Fruit fly (Drosophila melanogaster) whole organism, embryonic: ENCODE results near the gene Pits.

Experiments used
- Bgb ChIP-seq: fragments of 200-800 bp; sonication (Bioruptor generic); IDR thresholded peaks from 2 replicates; pipeline ENCODE4 v1.3.6; 2022; ENCODE audit warnings: missing biosample characterization, missing genetic modification characterization; ENCODE audit not compliant: partially characterized antibody
- Bteb2 ChIP-seq: fragments of 200-800 bp; sonication (Bioruptor generic); optimal IDR thresholded peaks from 2 replicates; lab custom pipeline; 2016; ENCODE audit warnings: missing biosample characterization, missing genetic modification characterization
- CG10209 ChIP-seq: fragments of 200-800 bp; sonication (Bioruptor generic); optimal IDR thresholded peaks from 3 replicates; lab custom pipeline; 2017; ENCODE audit warnings: missing biosample characterization, mild to moderate bottlenecking, missing genetic modification characterization, missing genetic modification reagents
- CG11504 ChIP-seq: fragments of 200-800 bp; sonication (Bioruptor generic); optimal IDR thresholded peaks from 3 replicates; lab custom pipeline; 2019; ENCODE audit warnings: missing biosample characterization, mild to moderate bottlenecking, missing genetic modification characterization, moderate library complexity
- CG12104 ChIP-seq: fragments of 200-800 bp; sonication (Bioruptor generic); optimal IDR thresholded peaks from 3 replicates; lab custom pipeline; 2016; ENCODE audit warnings: missing biosample characterization, missing genetic modification characterization
- CG14667 ChIP-seq: fragments of 200-800 bp; sonication (Bioruptor generic); IDR thresholded peaks from 2 replicates; pipeline ENCODE4 v1.3.6; 2022; ENCODE audit warnings: missing biosample characterization, missing genetic modification characterization
- CG1647 ChIP-seq: fragments of 200-800 bp; sonication (Bioruptor generic); optimal IDR thresholded peaks from 3 replicates; lab custom pipeline; 2016; ENCODE audit warnings: missing biosample characterization, missing genetic modification characterization
- CG17829 ChIP-seq: fragments of 200-800 bp; optimal IDR thresholded peaks from 2 replicates; lab custom pipeline; 2019; ENCODE audit warnings: missing biosample characterization, mild to moderate bottlenecking, missing genetic modification characterization, moderate library complexity
- CG1832 ChIP-seq: fragments of 200-800 bp; sonication (Bioruptor generic); optimal IDR thresholded peaks from 2 replicates; lab custom pipeline; 2017; ENCODE audit warnings: missing biosample characterization, mild to moderate bottlenecking, missing genetic modification characterization, inconsistent platforms
- CG18619 ChIP-seq: fragments of 200-800 bp; sonication (Bioruptor generic); optimal IDR thresholded peaks from 3 replicates; lab custom pipeline; 2017; ENCODE audit warnings: missing biosample characterization, mild to moderate bottlenecking, missing genetic modification characterization
- CG2120 ChIP-seq: fragments of 200-800 bp; sonication (Bioruptor generic); optimal IDR thresholded peaks from 3 replicates; lab custom pipeline; 2016; ENCODE audit warnings: missing biosample characterization, missing genetic modification characterization
- CG2678 ChIP-seq: fragments of 200-800 bp; sonication (Bioruptor generic); optimal IDR thresholded peaks from 3 replicates; lab custom pipeline; 2019; ENCODE audit warnings: missing biosample characterization, mild to moderate bottlenecking, missing genetic modification characterization, moderate library complexity
- CG33213 ChIP-seq: fragments of 200-800 bp; sonication (Bioruptor generic); optimal IDR thresholded peaks from 3 replicates; lab custom pipeline; 2016; ENCODE audit warnings: missing biosample characterization, missing genetic modification characterization
- CG3726 ChIP-seq: fragments of 200-800 bp; sonication (Bioruptor generic); IDR thresholded peaks from 3 replicates; pipeline ENCODE4, ENCODE4 v1.3.6; 2022; ENCODE audit warnings: missing biosample characterization, missing genetic modification characterization
- CG5180 ChIP-seq: fragments of 200-800 bp; sonication (Bioruptor generic); optimal IDR thresholded peaks from 3 replicates; lab custom pipeline; 2017; ENCODE audit warnings: missing biosample characterization, missing genetic modification characterization, mild to moderate bottlenecking, moderate library complexity, missing genetic modification reagents
- CG8290 ChIP-seq, 3 experiments: fragments of 200-800 bp; sonication (Bioruptor generic); optimal IDR thresholded peaks; 2 replicates each; lab custom pipeline; 2016 to 2019; ENCODE audit warnings: missing biosample characterization in 3 of 3, missing genetic modification characterization in 3 of 3, mild to moderate bottlenecking in 2 of 3, moderate library complexity in 1 of 3
- CG8478 ChIP-seq: fragments of >200 bp; optimal IDR thresholded peaks from 2 replicates; lab custom pipeline; 2018
- CG9932 ChIP-seq: fragments of 200-800 bp; sonication (Bioruptor generic); IDR thresholded peaks from 2 replicates; pipeline ENCODE4 v1.3.6; 2022; ENCODE audit warnings: missing biosample characterization, missing genetic modification characterization
- CoRest ChIP-seq: fragments of 200-800 bp; sonication (Bioruptor generic); optimal IDR thresholded peaks from 3 replicates; lab custom pipeline; 2018; ENCODE audit warnings: missing biosample characterization, mild to moderate bottlenecking, missing genetic modification characterization, moderate library complexity
- Ets65A ChIP-seq: fragments of 200-800 bp; sonication (Bioruptor generic); peaks from one replicate; lab custom pipeline; 2016; ENCODE audit warnings: missing biosample characterization, missing genetic modification characterization
- Kr ChIP-seq: fragments of 200-800 bp; sonication (Bioruptor generic); optimal IDR thresholded peaks from 2 replicates; lab custom pipeline; 2017; ENCODE audit warnings: missing biosample characterization, mild to moderate bottlenecking, missing genetic modification characterization
- Lhr ChIP-seq: fragments of 200-800 bp; sonication (Bioruptor generic); optimal IDR thresholded peaks from 3 replicates; lab custom pipeline; 2017; ENCODE audit warnings: mild to moderate bottlenecking, missing biosample characterization, missing genetic modification reagents, missing genetic modification characterization
- MTF-1 ChIP-seq: fragments of 200-800 bp; sonication (Bioruptor generic); optimal IDR thresholded peaks from 2 replicates; lab custom pipeline; 2018; ENCODE audit warnings: missing biosample characterization, mild to moderate bottlenecking, missing genetic modification characterization, borderline replicate concordance
- NK7.1 ChIP-seq: fragments of 200-800 bp; sonication (Bioruptor generic); optimal IDR thresholded peaks from 3 replicates; lab custom pipeline; 2016; ENCODE audit warnings: missing biosample characterization, missing genetic modification characterization
- Sox102F ChIP-seq: fragments of 200-800 bp; sonication (Bioruptor generic); optimal IDR thresholded peaks from 2 replicates; lab custom pipeline; 2018; ENCODE audit warnings: missing biosample characterization, mild to moderate bottlenecking, missing genetic modification characterization, moderate library complexity
- Trl ChIP-seq, 3 experiments: fragments of >200 bp in 2 of 3; fragments of 200-800 bp in 1 of 3; sonication (Bioruptor generic) in 1 of 3; optimal IDR thresholded peaks; 2 replicates in 1 of 3; 3 replicates in 2 of 3; lab custom pipeline; 2016 to 2017; ENCODE audit warnings: missing biosample characterization in 1 of 3, missing genetic modification characterization in 1 of 3
- ac ChIP-seq: fragments of 200-800 bp; sonication (Bioruptor generic); optimal IDR thresholded peaks from 3 replicates; lab custom pipeline; 2017; ENCODE audit warnings: missing biosample characterization, mild to moderate bottlenecking, missing genetic modification characterization
- cg ChIP-seq: fragments of 200-800 bp; sonication (Bioruptor generic); optimal IDR thresholded peaks from 3 replicates; lab custom pipeline; 2019; ENCODE audit warnings: missing biosample characterization, mild to moderate bottlenecking, missing genetic modification characterization, moderate library complexity
- chn ChIP-seq: fragments of 200-800 bp; sonication (Bioruptor generic); optimal IDR thresholded peaks from 2 replicates; lab custom pipeline; 2016; ENCODE audit warnings: missing biosample characterization, missing genetic modification characterization
- dimm ChIP-seq: fragments of 200-800 bp; sonication (Bioruptor generic); IDR thresholded peaks from 2 replicates; pipeline ENCODE4 v1.3.6; 2022; ENCODE audit warnings: missing biosample characterization, missing genetic modification characterization
- dysf ChIP-seq: fragments of 200-800 bp; sonication (Bioruptor generic); IDR thresholded peaks from 3 replicates; pipeline ENCODE4 v1.3.6; 2022; ENCODE audit warnings: missing biosample characterization, missing genetic modification characterization
- exex ChIP-seq: fragments of 200-800 bp; sonication (Bioruptor generic); optimal IDR thresholded peaks from 4 replicates; lab custom pipeline; 2018; ENCODE audit warnings: missing biosample characterization, mild to moderate bottlenecking, missing genetic modification characterization, moderate library complexity
- eyg ChIP-seq: fragments of 200-800 bp; sonication (Bioruptor generic); optimal IDR thresholded peaks from 3 replicates; lab custom pipeline; 2016; ENCODE audit warnings: missing biosample characterization, missing genetic modification characterization
- ftz-f1 ChIP-seq: fragments of 200-800 bp; sonication (Bioruptor generic); optimal IDR thresholded peaks from 2 replicates; lab custom pipeline; 2016; ENCODE audit warnings: missing biosample characterization, missing genetic modification characterization
- gem ChIP-seq: fragments of 200-800 bp; sonication (Bioruptor generic); optimal IDR thresholded peaks from 2 replicates; lab custom pipeline; 2019; ENCODE audit warnings: missing biosample characterization, mild to moderate bottlenecking, missing genetic modification characterization, moderate library complexity
- gfzf ChIP-seq: fragments of 200-800 bp; sonication (Bioruptor generic); optimal IDR thresholded peaks from 2 replicates; lab custom pipeline; 2016; ENCODE audit warnings: missing biosample characterization, mild to moderate bottlenecking, missing genetic modification characterization, moderate library complexity
- ham ChIP-seq: fragments of 200-800 bp; sonication (Bioruptor generic); IDR thresholded peaks from 2 replicates; pipeline ENCODE4 v1.3.6; 2022; ENCODE audit warnings: missing biosample characterization, missing genetic modification characterization
- hth ChIP-seq: fragments of >200 bp; optimal IDR thresholded peaks from 2 replicates; lab custom pipeline; 2017; ENCODE audit warnings: inconsistent platforms
- lbe ChIP-seq: fragments of 200-800 bp; sonication (Bioruptor generic); optimal IDR thresholded peaks from 2 replicates; lab custom pipeline; 2016; ENCODE audit warnings: missing biosample characterization, mild to moderate bottlenecking, missing genetic modification characterization
- mirr ChIP-seq: fragments of 200-800 bp; sonication (Bioruptor generic); optimal IDR thresholded peaks from 3 replicates; lab custom pipeline; 2018; ENCODE audit warnings: missing biosample characterization, mild to moderate bottlenecking, missing genetic modification characterization
- org-1 ChIP-seq: fragments of 200-800 bp; sonication (Bioruptor generic); optimal IDR thresholded peaks from 2 replicates; lab custom pipeline; 2017; ENCODE audit warnings: missing biosample characterization, missing genetic modification characterization
- pnt ChIP-seq: fragments of 200-800 bp; sonication (Bioruptor generic); optimal IDR thresholded peaks from 3 replicates; lab custom pipeline; 2016; ENCODE audit warnings: missing biosample characterization, missing genetic modification characterization
- ro ChIP-seq: fragments of 200-800 bp; sonication (Bioruptor generic); IDR thresholded peaks from 2 replicates; pipeline ENCODE4 v1.3.6; 2022; ENCODE audit warnings: missing biosample characterization, missing genetic modification characterization
- row ChIP-seq: fragments of 200-800 bp; sonication (Bioruptor generic); IDR thresholded peaks from 3 replicates; pipeline ENCODE4 v1.3.6; 2022; ENCODE audit warnings: missing biosample characterization, missing genetic modification characterization
- sens ChIP-seq: fragments of 200-800 bp; sonication (Bioruptor generic); peaks from one replicate; lab custom pipeline; 2016; ENCODE audit warnings: missing biosample characterization, missing genetic modification characterization
- shn ChIP-seq: fragments of 200-800 bp; sonication (Bioruptor generic); optimal IDR thresholded peaks from 3 replicates; lab custom pipeline; 2016; ENCODE audit warnings: missing biosample characterization, missing genetic modification characterization
- sna ChIP-seq: fragments of 200-800 bp; sonication (Bioruptor generic); IDR thresholded peaks from 2 replicates; pipeline ENCODE4 v1.3.6; 2022; ENCODE audit warnings: missing biosample characterization, missing genetic modification characterization; ENCODE audit not compliant: partially characterized antibody
- sqz ChIP-seq: fragments of 200-800 bp; sonication (Bioruptor generic); optimal IDR thresholded peaks from 3 replicates; lab custom pipeline; 2018; ENCODE audit warnings: missing biosample characterization, mild to moderate bottlenecking, missing genetic modification characterization
- wek ChIP-seq: fragments of 200-800 bp; sonication (Bioruptor generic); optimal IDR thresholded peaks from 3 replicates; lab custom pipeline; 2018; ENCODE audit warnings: missing biosample characterization, mild to moderate bottlenecking, missing genetic modification characterization, moderate library complexity

Gene Pits

dm6 chrX:12580498-12581304 is 2.3 kb downstream of the Pits start (continued):
- TF ChIP-seq CG8290 (GFP tag; optimal IDR thresholded peaks at IDR 0.05; lab: Kevin White, UChicago), result no peak
- peak in 1 of 2 experiments; percentile 33 for TF ChIP-seq CG8290 (tag; optimal IDR thresholded peaks at IDR 0.05; lab: Kevin White, UChicago)
- peak; percentile 14 for TF ChIP-seq ftz-f1 (GFP tag; lab: Kevin White, UChicago)
- no peak for TF ChIP-seq CG33213 (GFP tag; lab: Kevin White, UChicago)
- TF ChIP-seq CG8478 (lab: Kevin White, UChicago), result no peak
- no peak for TF ChIP-seq CG5180 (GFP tag; lab: Kevin White, UChicago)
- no peak for TF ChIP-seq dysf (GFP tag; lab: Robert Waterston, UW)
- peak; percentile 45 for TF ChIP-seq Ets65A (GFP tag; lab: Kevin White, UChicago)
- peak; percentile 24 for TF ChIP-seq CG11504
- peak; percentile 43 for TF ChIP-seq CG2120 (GFP tag; lab: Kevin White, UChicago)
- TF ChIP-seq Bgb (GFP tag; lab: Robert Waterston, UW), result peak; percentile 22; the same call in 1 of the 2 replicates
- no peak for TF ChIP-seq ham (GFP tag; lab: Robert Waterston, UW)
- TF ChIP-seq CG9932 (GFP tag; lab: Robert Waterston, UW), result 0 out of 2 replicates have a peak, but pooled peaks have one; percentile 5
- peak; percentile 56 for TF ChIP-seq mirr (GFP tag; lab: Kevin White, UChicago)
- peak; percentile 66 for TF ChIP-seq cg (GFP tag; lab: Kevin White, UChicago)
- TF ChIP-seq CG12104 (GFP tag; lab: Kevin White, UChicago), result peak; percentile 4
- TF ChIP-seq CG18619 (GFP tag; lab: Kevin White, UChicago), result peak; percentile 6
- no peak for TF ChIP-seq MTF-1 (GFP tag; lab: Kevin White, UChicago)
- TF ChIP-seq exex (tag; lab: Kevin White, UChicago), result peak; percentile 50
- TF ChIP-seq pnt (GFP tag; lab: Kevin White, UChicago), result no peak
- TF ChIP-seq hth (lab: Kevin White, UChicago), result no peak
- TF ChIP-seq gem (tag; lab: Kevin White, UChicago), result peak; percentile 34
- no peak for TF ChIP-seq CG10209
- TF ChIP-seq ac (GFP tag; lab: Kevin White, UChicago), result no peak
- TF ChIP-seq eyg (GFP tag; lab: Kevin White, UChicago), result no peak
- no peak for TF ChIP-seq CG1647
- TF ChIP-seq chn, result no peak
- TF ChIP-seq CG14667, result no peak
- no peak for TF ChIP-seq gfzf (GFP tag; lab: Kevin White, UChicago)
- no peak for TF ChIP-seq ro (GFP tag; lab: Robert Waterston, UW)
- peak; percentile 40 for TF ChIP-seq CG17829 (tag; lab: Kevin White, UChicago)
- TF ChIP-seq CoRest (tag; lab: Kevin White, UChicago), result peak; percentile 14
- no peak for TF ChIP-seq Lhr (GFP tag; lab: Kevin White, UChicago)
- peak; percentile 49 for TF ChIP-seq CG2678 (tag; lab: Kevin White, UChicago)
- TF ChIP-seq row (GFP tag; lab: Robert Waterston, UW), result peak; percentile 28; the same call in 1 of the 3 replicates
- TF ChIP-seq Sox102F (GFP tag; lab: Kevin White, UChicago), result peak; percentile 4

dm6 chrX:12580040-12580497 is 2.9 kb downstream of the Pits start:
- TF ChIP-seq Kr (GFP tag; lab: Kevin White, UChicago) (peak; percentile 93), pnt (GFP tag; lab: Kevin White, UChicago) (no peak), dimm (GFP tag; lab: Robert Waterston, UW) (no peak), CG1832 (GFP tag; lab: Kevin White, UChicago) (peak; percentile 53), Bteb2 (no peak), shn (GFP tag; lab: Kevin White, UChicago) (no peak), sqz (peak; percentile 71), Trl (optimal IDR thresholded peaks at IDR 0.05; lab: Kevin White, UChicago) (peak in 1 of 2 experiments; percentile 26), Trl (GFP tag; optimal IDR thresholded peaks at IDR 0.05; lab: Kevin White, UChicago) (no peak), lbe (GFP tag; lab: Kevin White, UChicago) (peak; percentile 41), org-1 (GFP tag; lab: Kevin White, UChicago) (no peak), sna (0 out of 2 replicates have a peak, but pooled peaks have one; percentile 20), wek (GFP tag; lab: Kevin White, UChicago) (no peak), sens (GFP tag; lab: Kevin White, UChicago) (no peak), cg (GFP tag; lab: Kevin White, UChicago) (peak; percentile 83), NK7.1 (no peak), CG3726 (no peak)
